Worm (Caenorhabditis elegans): ENCODE measurements around the gene scav-1.
A peak's percentile ranks its signal among the peaks of the same experiment; 100 is the strongest.

The scav-1 gene

DNA sequence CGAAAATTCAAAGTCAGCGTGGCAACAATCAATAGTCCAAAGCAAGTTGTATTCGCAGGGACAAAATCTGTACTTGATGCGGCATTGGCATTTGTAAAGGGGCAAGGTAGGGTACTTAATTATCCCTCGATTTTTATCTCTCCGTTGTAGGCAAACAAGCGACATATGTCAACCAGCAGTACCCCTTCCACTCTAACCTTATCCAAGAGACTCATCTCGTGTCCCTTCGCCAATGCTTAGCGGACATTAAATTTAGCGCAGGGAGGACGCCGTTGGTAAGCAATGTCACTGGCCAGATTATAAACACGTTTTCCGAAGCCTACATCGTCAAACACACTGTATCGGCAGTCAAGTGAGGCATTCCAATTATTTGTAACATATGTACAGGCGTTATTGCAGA, 29.0 kb upstream of the scav-1 start (continued):
- peak; percentile 99 for TF ChIP-seq pha-4 (tag; optimal IDR thresholded peaks at IDR 0.05)
- no peak for TF ChIP-seq mab-5 (tag; optimal IDR thresholded peaks at IDR 0.05)

DNA sequence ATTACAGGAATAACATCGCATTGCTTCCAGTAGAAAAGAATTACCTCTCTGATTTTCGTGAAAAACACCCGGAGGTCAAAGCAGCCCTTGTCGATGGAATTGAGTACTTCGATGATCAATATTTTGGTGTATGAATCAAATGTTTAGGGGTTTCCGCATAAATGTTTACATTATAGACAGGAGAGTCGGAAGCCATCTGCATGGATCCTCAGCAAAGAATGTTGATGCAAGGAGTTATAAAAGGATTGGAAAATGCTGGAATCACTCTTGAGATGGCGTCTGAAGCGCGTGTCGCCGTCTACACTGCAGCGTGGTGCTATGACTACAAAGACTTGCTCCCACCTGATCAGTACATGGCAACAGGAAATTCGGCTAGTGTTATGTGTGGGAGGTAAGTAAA, 13.9 kb upstream of the scav-1 start, which contains the start of gene C41A3.2:
TSS of gene C41A3.2 (minus strand) at position 101 of the 400 bp plus-strand sequence.
- TF ChIP-seq unc-39 (tag; optimal IDR thresholded peaks at IDR 0.05) (no peak), mep-1 (tag; optimal IDR thresholded peaks at IDR 0.05) (no peak), ceh-39 (tag; optimal IDR thresholded peaks at IDR 0.05) (no peak), ham-2 (GFP tag; optimal IDR thresholded peaks at IDR 0.05) (no peak), nhr-2 (tag; optimal IDR thresholded peaks at IDR 0.05) (no peak), pha-4 (tag; optimal IDR thresholded peaks at IDR 0.05) (no peak), lin-13 (tag; optimal IDR thresholded peaks at IDR 0.05) (no peak), mls-2 (tag; optimal IDR thresholded peaks at IDR 0.05) (no peak), ceh-83 (GFP tag; optimal IDR thresholded peaks at IDR 0.05) (no peak), sptf-1 (tag; optimal IDR thresholded peaks at IDR 0.05) (no peak), blmp-1 (tag; optimal IDR thresholded peaks at IDR 0.05) (no peak), sem-2 (GFP tag; optimal IDR thresholded peaks at IDR 0.05) (no peak), unc-62 (GFP tag; optimal IDR thresholded peaks at IDR 0.05) (no peak), nhr-12 (tag; optimal IDR thresholded peaks at IDR 0.05) (no peak), ztf-11 (tag; optimal IDR thresholded peaks at IDR 0.05) (no peak)

DNA sequence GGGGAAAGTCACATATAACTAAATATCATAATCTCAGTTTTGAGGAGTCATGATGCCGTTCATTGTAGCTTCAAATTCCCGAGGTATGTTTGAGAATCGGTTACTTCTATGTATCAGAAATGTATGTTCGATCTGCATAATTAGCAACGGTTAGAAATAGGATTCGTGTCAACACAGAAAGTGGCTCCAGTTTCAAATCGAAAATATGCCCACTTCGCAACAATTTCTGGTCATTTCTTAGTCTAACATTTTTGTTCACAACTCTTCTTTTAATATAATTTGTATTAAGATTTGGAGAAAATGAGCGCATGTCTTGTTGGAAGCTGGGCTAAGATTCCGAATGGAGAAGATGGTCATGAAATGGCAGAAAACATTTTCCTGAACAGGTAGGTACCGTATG, 13.1 kb upstream of the scav-1 start, which contains the start of gene pks-1:
TSS of gene pks-1 (plus strand) at position 301 of the 400 bp plus-strand sequence.
- TF ChIP-seq unc-39 (tag; optimal IDR thresholded peaks at IDR 0.05): no peak
- no peak for TF ChIP-seq M03D4.4 (tag; optimal IDR thresholded peaks at IDR 0.05)
- TF ChIP-seq tbx-8 (GFP tag; optimal IDR thresholded peaks at IDR 0.05): no peak
- TF ChIP-seq snpc-4 (tag; optimal IDR thresholded peaks at IDR 0.05): no peak
- no peak for TF ChIP-seq ham-2 (GFP tag; optimal IDR thresholded peaks at IDR 0.05)
- no peak for TF ChIP-seq bed-3 (GFP tag; optimal IDR thresholded peaks at IDR 0.05)
- no peak for TF ChIP-seq mab-5 (tag; optimal IDR thresholded peaks at IDR 0.05)
- TF ChIP-seq mep-1 (tag; optimal IDR thresholded peaks at IDR 0.05): no peak
- TF ChIP-seq mls-2 (tag; optimal IDR thresholded peaks at IDR 0.05): no peak
- no peak for TF ChIP-seq nhr-76 (tag; optimal IDR thresholded peaks at IDR 0.05)
- TF ChIP-seq blmp-1 (tag; optimal IDR thresholded peaks at IDR 0.05): no peak
- TF ChIP-seq unc-120 (tag; optimal IDR thresholded peaks at IDR 0.05; ENCODE audit: poor library complexity, severe bottlenecking): no peak
- TF ChIP-seq ztf-11 (tag; optimal IDR thresholded peaks at IDR 0.05): no peak
- no peak for TF ChIP-seq unc-62 (GFP tag; optimal IDR thresholded peaks at IDR 0.05)
- no peak for TF ChIP-seq ceh-43 (GFP tag; optimal IDR thresholded peaks at IDR 0.05)
- TF ChIP-seq lin-13 (tag; optimal IDR thresholded peaks at IDR 0.05): no peak
- no peak for TF ChIP-seq ceh-83 (GFP tag; optimal IDR thresholded peaks at IDR 0.05)

DNA sequence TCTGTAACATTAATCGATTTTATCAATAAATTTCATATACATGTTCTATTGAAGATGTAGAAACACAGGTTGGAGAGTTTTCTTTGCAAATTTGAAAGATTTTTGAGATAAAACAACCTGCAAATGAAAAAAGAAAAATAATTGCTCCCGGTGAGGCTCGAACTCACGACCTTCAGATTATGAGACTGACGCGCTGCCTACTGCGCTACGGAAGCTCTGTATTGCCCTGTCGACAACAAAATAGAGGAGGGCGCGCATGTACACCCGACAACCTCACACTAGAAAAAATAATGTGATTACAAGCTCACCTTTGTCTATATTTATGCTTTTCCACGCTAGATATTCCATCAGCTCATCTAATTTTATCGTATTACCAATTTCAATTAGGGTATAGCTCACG, 6.9 kb upstream of the scav-1 start:
- TF ChIP-seq zip-8 (tag; optimal IDR thresholded peaks at IDR 0.05): no peak
- TF ChIP-seq mls-2 (tag; optimal IDR thresholded peaks at IDR 0.05): peak; percentile 70
- TF ChIP-seq sptf-1 (tag; optimal IDR thresholded peaks at IDR 0.05): peak; percentile 72
- peak; percentile 50 for TF ChIP-seq ceh-43 (GFP tag; optimal IDR thresholded peaks at IDR 0.05)
- peak; percentile 53 for TF ChIP-seq M03D4.4 (tag; optimal IDR thresholded peaks at IDR 0.05)
- TF ChIP-seq drap-1 (GFP tag; optimal IDR thresholded peaks at IDR 0.05): peak; percentile 60
- no peak for TF ChIP-seq ces-1 (GFP tag; optimal IDR thresholded peaks at IDR 0.05)
- peak; percentile 53 for TF ChIP-seq cnd-1 (tag; optimal IDR thresholded peaks at IDR 0.05)
- peak; percentile 17 for TF ChIP-seq bed-3 (GFP tag; optimal IDR thresholded peaks at IDR 0.05)
- TF ChIP-seq ztf-11 (tag; optimal IDR thresholded peaks at IDR 0.05): no peak
- peak; percentile 5 for TF ChIP-seq mep-1 (tag; optimal IDR thresholded peaks at IDR 0.05)
- peak; percentile 2 for TF ChIP-seq ham-2 (GFP tag; optimal IDR thresholded peaks at IDR 0.05)
- TF ChIP-seq ceh-83 (GFP tag; optimal IDR thresholded peaks at IDR 0.05): peak; percentile 82
- TF ChIP-seq lsy-2 (tag; optimal IDR thresholded peaks at IDR 0.05): no peak
- peak; percentile 27 for TF ChIP-seq sem-2 (GFP tag; optimal IDR thresholded peaks at IDR 0.05)

DNA sequence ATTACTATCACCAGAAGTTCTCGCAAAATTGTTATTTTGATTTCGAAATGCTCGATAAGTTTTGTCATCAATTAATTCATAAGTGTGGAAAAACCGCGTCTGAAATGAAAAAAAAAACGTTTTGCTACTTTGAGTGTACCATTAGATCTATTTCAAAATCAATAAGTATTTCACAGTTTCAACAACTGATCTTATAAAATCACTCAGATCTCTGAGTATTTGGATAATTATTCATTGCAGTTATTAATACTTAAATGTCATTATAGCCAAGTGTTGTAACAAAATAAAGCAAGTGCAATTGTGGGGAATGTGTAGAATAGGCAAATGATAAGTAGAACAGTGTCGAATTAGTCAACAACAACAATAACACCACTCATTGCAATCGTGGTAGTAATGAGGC, 6.0 kb upstream of the scav-1 start, which contains the start of gene C03F11.4:
TSS of gene C03F11.4 (minus strand) at position 101 of the 400 bp plus-strand sequence.
- no peak for TF ChIP-seq lsy-2 (tag; optimal IDR thresholded peaks at IDR 0.05)
- TF ChIP-seq tbx-8 (GFP tag; optimal IDR thresholded peaks at IDR 0.05): no peak
- no peak for TF ChIP-seq nhr-2 (tag; optimal IDR thresholded peaks at IDR 0.05)
- TF ChIP-seq pha-4 (tag; optimal IDR thresholded peaks at IDR 0.05): no peak

DNA sequence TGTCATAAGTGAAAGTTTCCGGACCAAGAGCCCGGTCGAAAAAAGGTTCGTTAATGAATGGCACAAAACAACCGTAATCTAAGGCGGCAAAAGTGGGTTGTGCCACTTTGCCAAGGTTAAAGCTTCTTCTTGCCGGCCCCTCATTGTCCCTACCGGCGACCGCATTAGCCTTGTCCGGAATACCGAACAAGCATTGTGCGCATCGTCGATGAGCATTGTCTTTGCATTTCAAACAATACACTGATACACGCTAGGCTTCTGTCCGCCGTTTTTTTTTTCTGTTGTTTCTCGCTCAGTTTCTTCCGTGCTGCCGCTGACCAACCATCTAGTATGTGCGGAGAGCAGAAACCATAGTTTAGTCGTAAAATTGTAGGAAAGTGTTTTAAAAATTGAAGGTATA, 3.1 kb downstream of the scav-1 start, which contains the start of gene C03F11.2:
TSS of gene C03F11.2 (minus strand) at position 101 of the 400 bp plus-strand sequence.
- TF ChIP-seq cnd-1 (tag; optimal IDR thresholded peaks at IDR 0.05) (no peak), unc-39 (tag; optimal IDR thresholded peaks at IDR 0.05) (no peak), ceh-39 (tag; optimal IDR thresholded peaks at IDR 0.05) (no peak), mep-1 (tag; optimal IDR thresholded peaks at IDR 0.05) (no peak), flh-1 (GFP tag; optimal IDR thresholded peaks at IDR 0.05) (no peak), mab-5 (tag; optimal IDR thresholded peaks at IDR 0.05) (no peak), lsy-2 (tag; optimal IDR thresholded peaks at IDR 0.05) (no peak), pha-4 (tag; optimal IDR thresholded peaks at IDR 0.05) (no peak), ceh-43 (GFP tag; optimal IDR thresholded peaks at IDR 0.05) (no peak), zip-8 (tag; optimal IDR thresholded peaks at IDR 0.05) (no peak), ztf-11 (tag; optimal IDR thresholded peaks at IDR 0.05) (no peak), nhr-28 (tag; optimal IDR thresholded peaks at IDR 0.05) (no peak), unc-62 (GFP tag; optimal IDR thresholded peaks at IDR 0.05) (no peak), snpc-4 (tag; optimal IDR thresholded peaks at IDR 0.05) (no peak)

All from whole organism, mixed stage, embryonic.